Fruit fly (Drosophila melanogaster) whole organism, adult: Measurements from ENCODE around the gene Lrch.

Source experiments
- CG14711 ChIP-seq: fragments of 200-800 bp; sonication (Bioruptor generic); optimal IDR thresholded peaks from 2 replicates; lab custom pipeline; 2018; ENCODE audit warnings: missing biosample characterization, mild to moderate bottlenecking, missing genetic modification characterization, moderate library complexity
- CG1620 ChIP-seq: fragments of 200-800 bp; sonication (Bioruptor generic); optimal IDR thresholded peaks from 2 replicates; lab custom pipeline; 2016; ENCODE audit warnings: missing biosample characterization, missing genetic modification characterization
- CG33017 ChIP-seq: fragments of 200-800 bp; sonication (Bioruptor generic); optimal IDR thresholded peaks from 2 replicates; lab custom pipeline; 2018; ENCODE audit warnings: missing biosample characterization, mild to moderate bottlenecking, missing genetic modification characterization, moderate library complexity
- CG7045 ChIP-seq: fragments of 200-800 bp; sonication (Bioruptor generic); optimal IDR thresholded peaks from 2 replicates; lab custom pipeline; 2017; ENCODE audit warnings: missing biosample characterization, mild to moderate bottlenecking, missing genetic modification characterization
- Clk ChIP-seq: fragments of 200-800 bp; sonication (Bioruptor generic); optimal IDR thresholded peaks from 2 replicates; lab custom pipeline; 2017; ENCODE audit warnings: missing biosample characterization, missing genetic modification characterization
- Crg-1 ChIP-seq: fragments of 200-800 bp; sonication (Bioruptor generic); optimal IDR thresholded peaks from 2 replicates; lab custom pipeline; 2016; ENCODE audit warnings: missing biosample characterization, missing genetic modification characterization
- Hr96 ChIP-seq: fragments of 200-800 bp; sonication (Bioruptor generic); optimal IDR thresholded peaks from 2 replicates; lab custom pipeline; 2016; ENCODE audit warnings: missing biosample characterization, missing genetic modification characterization
- cnc ChIP-seq, 2 experiments: fragments of >200 bp; optimal IDR thresholded peaks; 2 replicates each; lab custom pipeline; 2017
- kay ChIP-seq: fragments of 200-800 bp; sonication (Bioruptor generic); peaks from one replicate; lab custom pipeline; 2016; ENCODE audit warnings: missing biosample characterization, missing genetic modification characterization, borderline replicate concordance
- ovo ChIP-seq: fragments of 200-800 bp; sonication (Bioruptor generic); optimal IDR thresholded peaks from 2 replicates; lab custom pipeline; 2016; ENCODE audit warnings: missing biosample characterization, missing genetic modification characterization
- toe ChIP-seq: fragments of 200-800 bp; sonication (Bioruptor generic); optimal IDR thresholded peaks from 2 replicates; lab custom pipeline; 2016; ENCODE audit warnings: missing biosample characterization, missing genetic modification characterization

DNA sequence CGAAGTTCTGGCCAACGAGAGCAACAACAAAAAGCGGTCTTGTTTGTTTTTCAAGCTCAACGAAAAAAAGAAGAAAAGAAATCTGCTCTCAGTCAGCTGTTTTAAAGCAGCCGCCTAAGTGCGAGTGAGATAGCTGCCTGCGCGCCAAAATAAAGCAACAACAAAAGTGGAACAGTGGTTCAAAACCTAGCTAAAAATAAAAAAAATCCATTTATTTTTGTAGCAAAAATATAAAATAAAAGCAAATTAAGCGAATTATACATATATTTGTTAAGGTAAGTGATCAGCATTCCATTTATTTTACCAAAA lies 1.3 kb upstream of the Lrch start:
- TF ChIP-seq CG14711 (tag; lab: Kevin White, UChicago) (no peak), kay (GFP tag; lab: Kevin White, UChicago) (peak; percentile 84), CG1620 (peak; percentile 31), Clk (GFP tag; lab: Kevin White, UChicago) (no peak), Crg-1 (GFP tag; lab: Kevin White, UChicago) (no peak), toe (GFP tag; lab: Kevin White, UChicago) (peak; percentile 44), Hr96 (GFP tag; lab: Kevin White, UChicago) (no peak), cnc (optimal IDR thresholded peaks at IDR 0.05; lab: Kevin White, UChicago) (no peak), CG33017 (tag; lab: Kevin White, UChicago) (peak; percentile 35), CG7045 (GFP tag; lab: Kevin White, UChicago) (peak; percentile 41), ovo (GFP tag; lab: Kevin White, UChicago) (peak; percentile 61)
